Fruit fly (Drosophila melanogaster): ENCODE results near the gene CG6230.

DNA sequence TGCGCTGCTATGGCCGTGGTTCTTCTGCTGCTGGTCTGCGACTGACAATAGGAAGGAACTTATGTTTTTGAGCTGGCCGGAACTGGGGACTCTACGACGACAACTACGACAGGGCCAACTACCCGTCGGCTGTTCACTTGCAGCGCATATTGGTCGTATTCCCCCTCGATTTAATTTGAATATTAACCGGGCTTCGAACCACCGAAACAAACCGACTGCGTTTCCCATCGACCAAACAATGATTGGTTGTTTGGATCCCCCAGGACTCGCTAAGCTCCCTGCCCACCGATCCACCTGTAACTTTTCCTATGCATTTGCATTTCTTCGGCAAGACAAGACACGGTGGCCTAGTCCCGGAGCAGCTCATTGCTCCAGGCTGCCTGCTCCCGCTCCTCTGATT is 1.5 kb upstream of the CG6230 start, which contains the start of gene Dnaaf4:
- TF ChIP-seq br (GFP tag; optimal IDR thresholded peaks at IDR 0.05): no peak
- no peak for TF ChIP-seq woc (GFP tag; optimal IDR thresholded peaks at IDR 0.05)
- no peak for TF ChIP-seq Myc (optimal IDR thresholded peaks at IDR 0.05)
- no peak for TF ChIP-seq usp (GFP tag; optimal IDR thresholded peaks at IDR 0.05)
- TF ChIP-seq Dfd (GFP tag; optimal IDR thresholded peaks at IDR 0.05): no peak
- TF ChIP-seq pan (optimal IDR thresholded peaks at IDR 0.05): no peak
- no peak for TF ChIP-seq lola (GFP tag; optimal IDR thresholded peaks at IDR 0.05)
- no peak for TF ChIP-seq dsf (GFP tag; optimal IDR thresholded peaks at IDR 0.05; ENCODE audit: borderline replicate concordance)
